Fruit fly (Drosophila melanogaster) whole organism, embryonic: ENCODE measurements around the gene Fatp1.

ENCODE experiments used
- CG15073 ChIP-seq: fragments of 200-800 bp; sonication (Bioruptor generic); optimal IDR thresholded peaks from 2 replicates; lab custom pipeline; 2016; ENCODE audit warnings: missing biosample characterization, missing genetic modification characterization
- CG16779 ChIP-seq: fragments of 200-800 bp; sonication (Bioruptor generic); IDR thresholded peaks from 2 replicates; pipeline ENCODE4 v1.3.6; 2022; ENCODE audit warnings: missing biosample characterization, missing genetic modification characterization
- CG31388 ChIP-seq: fragments of 200-800 bp; sonication (Bioruptor generic); optimal IDR thresholded peaks from 2 replicates; lab custom pipeline; 2016; ENCODE audit warnings: missing biosample characterization, missing genetic modification characterization
- CG6654 ChIP-seq: fragments of 200-800 bp; sonication (Bioruptor generic); optimal IDR thresholded peaks from 2 replicates; lab custom pipeline; 2017; ENCODE audit warnings: missing biosample characterization, mild to moderate bottlenecking, missing genetic modification characterization
- CG8478 ChIP-seq: fragments of >200 bp; optimal IDR thresholded peaks from 2 replicates; lab custom pipeline; 2018
- CG9797 ChIP-seq: fragments of 200-800 bp; sonication (Bioruptor generic); optimal IDR thresholded peaks from 3 replicates; lab custom pipeline; 2018; ENCODE audit warnings: missing biosample characterization, mild to moderate bottlenecking, missing genetic modification characterization
- CrebB ChIP-seq: fragments of 200-800 bp; sonication (Bioruptor generic); optimal IDR thresholded peaks from 3 replicates; lab custom pipeline; 2018; ENCODE audit warnings: missing biosample characterization, mild to moderate bottlenecking, missing genetic modification characterization
- Mrtf ChIP-seq: fragments of 200-800 bp; sonication (Bioruptor generic); IDR thresholded peaks from 3 replicates; pipeline ENCODE4 v1.3.6; 2022; ENCODE audit warnings: missing biosample characterization, missing genetic modification characterization
- Sry-β ChIP-seq: fragments of 200-800 bp; sonication (Bioruptor generic); optimal IDR thresholded peaks from 2 replicates; lab custom pipeline; 2018; ENCODE audit warnings: missing biosample characterization, mild to moderate bottlenecking, missing genetic modification characterization, moderate library complexity
- az2 ChIP-seq: fragments of 200-800 bp; sonication (Bioruptor generic); optimal IDR thresholded peaks from 3 replicates; lab custom pipeline; 2016; ENCODE audit warnings: missing biosample characterization, missing genetic modification characterization
- disco-r ChIP-seq: fragments of 200-800 bp; sonication (Bioruptor generic); optimal IDR thresholded peaks from 2 replicates; lab custom pipeline; 2016; ENCODE audit warnings: missing biosample characterization, missing genetic modification characterization
- trh ChIP-seq: fragments of 200-800 bp; sonication (Bioruptor generic); optimal IDR thresholded peaks from 2 replicates; lab custom pipeline; 2016; ENCODE audit warnings: missing biosample characterization, missing genetic modification characterization

DNA sequence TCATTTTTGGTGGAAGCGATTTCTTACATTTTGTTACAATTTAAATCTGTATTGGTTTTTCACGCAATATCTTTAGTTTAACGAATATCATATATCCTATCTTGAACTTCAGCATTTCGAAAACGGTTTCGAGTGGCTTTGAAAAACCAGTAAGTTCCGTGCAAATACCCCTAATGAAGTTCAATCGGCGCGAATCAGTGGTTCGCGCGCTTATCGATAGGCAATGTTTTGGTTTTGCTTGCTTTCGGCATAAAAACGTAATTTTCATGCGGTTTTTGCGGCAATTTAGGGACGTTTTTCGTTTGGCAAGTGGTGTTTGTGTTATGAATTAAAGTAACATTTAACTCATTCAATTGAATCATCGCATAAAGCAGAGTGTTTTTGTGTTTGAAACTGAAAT is 40.1 kb downstream of the Fatp1 start, which contains the start of gene RluA-2:
- TF ChIP-seq CG15073 (GFP tag; lab: Kevin White, UChicago) (no peak), disco-r (GFP tag; lab: Kevin White, UChicago) (no peak), Mrtf (GFP tag; lab: Robert Waterston, UW) (no peak), CG16779 (GFP tag; lab: Robert Waterston, UW) (no peak), CG31388 (GFP tag; lab: Kevin White, UChicago) (no peak), Sry-β (GFP tag; lab: Kevin White, UChicago) (no peak), az2 (no peak), trh (no peak), CrebB (tag; lab: Kevin White, UChicago) (no peak), CG8478 (lab: Kevin White, UChicago) (no peak), CG6654 (GFP tag; lab: Kevin White, UChicago) (no peak), CG9797 (GFP tag; lab: Kevin White, UChicago) (no peak)
